Fruit fly (Drosophila melanogaster): ENCODE measurements around the gene vret.

vret gene

dm6 chr3R:22710662-22711061 lies 34.7 kb downstream of the vret start, which contains the start of gene CG4907:
TSS of gene CG4907 (minus strand) at chr3R:22710762.
- TF ChIP-seq Eip93F (GFP tag; optimal IDR thresholded peaks at IDR 0.05) (no peak), Smox (GFP tag; optimal IDR thresholded peaks at IDR 0.05) (no peak), pdm3 (GFP tag; optimal IDR thresholded peaks at IDR 0.05) (no peak), CG4318 (GFP tag; optimal IDR thresholded peaks at IDR 0.05) (no peak), CG6276 (GFP tag; optimal IDR thresholded peaks at IDR 0.05) (no peak), CG32006 (GFP tag; optimal IDR thresholded peaks at IDR 0.05) (no peak), esn (GFP tag; optimal IDR thresholded peaks at IDR 0.05) (no peak), salr (GFP tag; optimal IDR thresholded peaks at IDR 0.05) (no peak), CG10669 (GFP tag; optimal IDR thresholded peaks at IDR 0.05) (no peak)

dm6 chr3R:22707178-22707577 lies 38.2 kb downstream of the vret start, which contains the start of gene CG13842:
TSS of gene CG13842 (minus strand) at chr3R:22707278.
- no peak for TF ChIP-seq spab (GFP tag; optimal IDR thresholded peaks at IDR 0.05)

DNA sequence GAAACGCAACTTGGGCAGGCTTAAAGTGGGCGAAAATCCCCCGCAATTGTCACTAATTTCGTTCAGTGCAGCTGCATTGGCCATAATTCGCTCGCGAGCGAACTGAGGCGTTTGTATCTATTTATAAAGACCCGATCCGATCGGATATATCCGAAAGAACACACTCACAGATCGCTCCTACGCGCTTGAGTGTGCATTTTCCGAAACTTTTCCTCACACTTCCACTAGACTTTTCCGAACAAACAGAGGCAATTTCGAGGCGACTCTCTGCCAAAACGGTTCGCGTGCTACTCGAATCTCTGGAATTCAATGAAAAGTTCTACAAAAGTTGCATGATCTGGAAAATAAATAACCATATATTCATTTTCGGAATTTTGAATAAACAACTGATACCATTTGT lies 43.6 kb downstream of the vret start, which contains the start of the genes CG6972 and CCAP:
TSS of gene CG6972 (plus strand) at position 215 of the 400 bp plus-strand sequence.
TSS of gene CCAP (minus strand) at position 292 of the 400 bp plus-strand sequence.
- TF ChIP-seq ss (GFP tag; optimal IDR thresholded peaks at IDR 0.05) (no peak), CG1621 (tag; optimal IDR thresholded peaks at IDR 0.05) (no peak), Sox15 (GFP tag; optimal IDR thresholded peaks at IDR 0.05) (no peak), CG6792 (GFP tag; optimal IDR thresholded peaks at IDR 0.05) (no peak), CG3919 (GFP tag; optimal IDR thresholded peaks at IDR 0.05) (no peak), spab (GFP tag; optimal IDR thresholded peaks at IDR 0.05) (no peak), Eip93F (GFP tag; optimal IDR thresholded peaks at IDR 0.05) (no peak), CG34406 (GFP tag; optimal IDR thresholded peaks at IDR 0.05) (no peak), fd59A (GFP tag; optimal IDR thresholded peaks at IDR 0.05) (no peak), fkh (GFP tag; optimal IDR thresholded peaks at IDR 0.05) (no peak), OdsH (GFP tag; optimal IDR thresholded peaks at IDR 0.05) (no peak)

DNA sequence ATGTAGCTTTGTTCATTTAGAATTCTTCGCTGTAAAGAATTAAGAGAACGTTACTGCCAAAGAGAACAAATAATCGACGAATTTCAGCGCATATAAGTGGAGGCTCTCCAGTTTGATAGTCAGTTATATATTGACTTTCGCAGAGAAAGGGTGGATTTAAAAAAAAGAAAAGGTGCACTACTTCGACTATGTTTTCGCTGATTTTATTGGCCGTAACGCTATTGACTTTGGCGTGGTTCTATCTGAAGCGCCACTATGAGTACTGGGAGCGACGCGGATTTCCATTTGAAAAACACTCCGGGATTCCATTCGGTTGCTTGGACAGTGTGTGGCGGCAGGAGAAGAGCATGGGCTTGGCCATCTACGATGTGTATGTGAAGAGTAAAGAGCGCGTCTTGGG lies 47.2 kb downstream of the vret start, which contains the start of gene Cyp6d4:
TSS of gene Cyp6d4 (plus strand) at position 112 of the 400 bp plus-strand sequence.
- TF ChIP-seq Met (GFP tag; optimal IDR thresholded peaks at IDR 0.05) (no peak), CG10669 (GFP tag; optimal IDR thresholded peaks at IDR 0.05) (no peak), CG11294 (GFP tag; IDR thresholded peaks at IDR 0.05) (no peak), topi (GFP tag; optimal IDR thresholded peaks at IDR 0.05) (no peak), CG11762 (GFP tag; optimal IDR thresholded peaks at IDR 0.05; ENCODE audit: insufficient read depth) (no peak), Sox15 (GFP tag; optimal IDR thresholded peaks at IDR 0.05) (no peak), Smox (GFP tag; optimal IDR thresholded peaks at IDR 0.05) (no peak), net (GFP tag; optimal IDR thresholded peaks at IDR 0.05) (no peak), CG6276 (GFP tag; optimal IDR thresholded peaks at IDR 0.05) (no peak), Hr39 (GFP tag; optimal IDR thresholded peaks at IDR 0.05) (no peak), Sox14 (GFP tag; optimal IDR thresholded peaks at IDR 0.05) (no peak), Lpt (GFP tag; optimal IDR thresholded peaks at IDR 0.05) (no peak), CG6792 (GFP tag; optimal IDR thresholded peaks at IDR 0.05) (no peak), CG10631 (GFP tag; optimal IDR thresholded peaks at IDR 0.05) (no peak), cyc (GFP tag; optimal IDR thresholded peaks at IDR 0.05) (no peak), Hr4 (GFP tag; optimal IDR thresholded peaks at IDR 0.05) (no peak)

- TF ChIP-seq esn (GFP tag; optimal IDR thresholded peaks at IDR 0.05), result no peak
- no peak for TF ChIP-seq Eip78C (GFP tag)
- no peak for TF ChIP-seq ss (GFP tag; optimal IDR thresholded peaks at IDR 0.05)
- no peak for TF ChIP-seq CG9139 (GFP tag; optimal IDR thresholded peaks at IDR 0.05)
- TF ChIP-seq CG3032 (tag; optimal IDR thresholded peaks at IDR 0.05), result no peak
- TF ChIP-seq salr (GFP tag; optimal IDR thresholded peaks at IDR 0.05), result no peak
- no peak for TF ChIP-seq CG4318 (GFP tag; optimal IDR thresholded peaks at IDR 0.05)
- no peak for TF ChIP-seq CG6276 (GFP tag; optimal IDR thresholded peaks at IDR 0.05)
- TF ChIP-seq CG1621 (tag; optimal IDR thresholded peaks at IDR 0.05), result no peak
- no peak for TF ChIP-seq Sox15 (GFP tag; optimal IDR thresholded peaks at IDR 0.05)
- TF ChIP-seq Ets96B (tag; optimal IDR thresholded peaks at IDR 0.05), result no peak
- TF ChIP-seq CG8119 (GFP tag; IDR thresholded peaks at IDR 0.05), result no peak
- no peak for TF ChIP-seq CG11902 (GFP tag; optimal IDR thresholded peaks at IDR 0.05)
- no peak for TF ChIP-seq dac (GFP tag; optimal IDR thresholded peaks at IDR 0.05)
- no peak for TF ChIP-seq eg (GFP tag; IDR thresholded peaks at IDR 0.05)
- TF ChIP-seq OdsH (GFP tag; optimal IDR thresholded peaks at IDR 0.05), result no peak
- no peak for TF ChIP-seq Met (GFP tag; optimal IDR thresholded peaks at IDR 0.05)
- TF ChIP-seq Blimp-1 (GFP tag; optimal IDR thresholded peaks at IDR 0.05), result no peak
- TF ChIP-seq CG10669 (GFP tag; optimal IDR thresholded peaks at IDR 0.05), result no peak
- no peak for TF ChIP-seq pdm3 (GFP tag; optimal IDR thresholded peaks at IDR 0.05)
These were observed 50.7 kb downstream of the vret start, which contains the start of gene cd for dm6 chr3R:22694659-22695058. TSS of gene cd (plus strand) at chr3R:22694959.
